Fruit fly (Drosophila melanogaster) whole organism, embryonic: ENCODE measurements around the gene CG15449.

Experiments
- Atf-2 ChIP-seq: fragments of 200-800 bp; sonication (Bioruptor generic); optimal IDR thresholded peaks from 2 replicates; lab custom pipeline; 2016; ENCODE audit warnings: missing biosample characterization, missing genetic modification characterization
- Bdp1 ChIP-seq: fragments of 200-800 bp; sonication (Bioruptor generic); optimal IDR thresholded peaks from 3 replicates; lab custom pipeline; 2016; ENCODE audit warnings: missing biosample characterization, missing genetic modification characterization
- Blimp-1 ChIP-seq: fragments of 200-800 bp; sonication (Bioruptor generic); optimal IDR thresholded peaks from 3 replicates; lab custom pipeline; 2018; ENCODE audit warnings: missing biosample characterization, missing genetic modification characterization, mild to moderate bottlenecking, moderate library complexity, missing genetic modification reagents
- C15 ChIP-seq: fragments of 200-800 bp; sonication (Bioruptor generic); IDR thresholded peaks from 3 replicates; pipeline ENCODE4 v1.3.6; 2022; ENCODE audit warnings: missing biosample characterization, missing genetic modification characterization
- CG10267 ChIP-seq: fragments of 200-800 bp; sonication (Bioruptor generic); optimal IDR thresholded peaks from 2 replicates; lab custom pipeline; 2018; ENCODE audit warnings: missing biosample characterization, mild to moderate bottlenecking, missing genetic modification characterization, moderate library complexity
- CG11085 ChIP-seq: fragments of 200-800 bp; sonication (Bioruptor generic); IDR thresholded peaks from 2 replicates; pipeline ENCODE4 v1.3.6; 2022; ENCODE audit warnings: missing biosample characterization, missing genetic modification characterization
- CG12236 ChIP-seq: fragments of 200-800 bp; sonication (Bioruptor generic); optimal IDR thresholded peaks from 2 replicates; lab custom pipeline; 2016; ENCODE audit warnings: missing biosample characterization, missing genetic modification characterization
- CG14441 ChIP-seq: fragments of 200-800 bp; sonication (Bioruptor generic); IDR thresholded peaks from 2 replicates; pipeline ENCODE4 v1.3.6; 2022; ENCODE audit warnings: missing biosample characterization, missing genetic modification characterization
- CG14965 ChIP-seq: fragments of 200-800 bp; sonication (Bioruptor generic); optimal IDR thresholded peaks from 2 replicates; lab custom pipeline; 2016; ENCODE audit warnings: missing biosample characterization, missing genetic modification characterization, borderline replicate concordance
- CG15514 ChIP-seq: fragments of 200-800 bp; sonication (Bioruptor generic); optimal IDR thresholded peaks from 3 replicates; lab custom pipeline; 2017; ENCODE audit warnings: missing biosample characterization, missing genetic modification characterization, mild to moderate bottlenecking, moderate library complexity, missing genetic modification reagents
- CG18764 ChIP-seq: fragments of 200-800 bp; sonication (Bioruptor generic); optimal IDR thresholded peaks from 3 replicates; lab custom pipeline; 2016; ENCODE audit warnings: missing biosample characterization, missing genetic modification characterization
- CG2199 ChIP-seq: fragments of 200-800 bp; sonication (Bioruptor generic); IDR thresholded peaks from 3 replicates; pipeline ENCODE4 v1.3.6; 2022; ENCODE audit warnings: missing biosample characterization, missing genetic modification characterization
- CG2889 ChIP-seq: fragments of 200-800 bp; sonication (Bioruptor generic); IDR thresholded peaks from 3 replicates; pipeline ENCODE4 v1.3.6; 2022; ENCODE audit warnings: missing biosample characterization, missing genetic modification characterization
- CG33213 ChIP-seq: fragments of 200-800 bp; sonication (Bioruptor generic); optimal IDR thresholded peaks from 3 replicates; lab custom pipeline; 2016; ENCODE audit warnings: missing biosample characterization, missing genetic modification characterization
- CG4360 ChIP-seq: fragments of 200-800 bp; sonication (Bioruptor generic); IDR thresholded peaks from 2 replicates; pipeline ENCODE4 v1.3.6; 2022; ENCODE audit warnings: missing biosample characterization, missing genetic modification characterization
- CG4617 ChIP-seq: fragments of 200-800 bp; sonication (Bioruptor generic); optimal IDR thresholded peaks from 3 replicates; lab custom pipeline; 2016; ENCODE audit warnings: missing biosample characterization, missing genetic modification characterization, borderline replicate concordance
- CG4707 ChIP-seq: fragments of 200-800 bp; sonication (Bioruptor generic); optimal IDR thresholded peaks from 2 replicates; lab custom pipeline; 2018; ENCODE audit warnings: missing biosample characterization, mild to moderate bottlenecking, missing genetic modification characterization, moderate library complexity
- CG7271 ChIP-seq: fragments of 200-800 bp; sonication (Bioruptor generic); optimal IDR thresholded peaks from 2 replicates; lab custom pipeline; 2018; ENCODE audit warnings: missing biosample characterization, mild to moderate bottlenecking, missing genetic modification characterization, moderate library complexity
- CG8290 ChIP-seq, 3 experiments: fragments of 200-800 bp; sonication (Bioruptor generic); optimal IDR thresholded peaks; 2 replicates each; lab custom pipeline; 2016 to 2019; ENCODE audit warnings: missing biosample characterization in 3 of 3, missing genetic modification characterization in 3 of 3, mild to moderate bottlenecking in 2 of 3, moderate library complexity in 1 of 3
- CG9437 ChIP-seq: fragments of 200-800 bp; sonication (Bioruptor generic); optimal IDR thresholded peaks from 2 replicates; lab custom pipeline; 2018; ENCODE audit warnings: missing biosample characterization, mild to moderate bottlenecking, missing genetic modification characterization
- CG9727 ChIP-seq: fragments of 200-800 bp; sonication (Bioruptor generic); optimal IDR thresholded peaks from 3 replicates; lab custom pipeline; 2017; ENCODE audit warnings: missing biosample characterization, mild to moderate bottlenecking, missing genetic modification characterization
- CrebB ChIP-seq: fragments of 200-800 bp; sonication (Bioruptor generic); optimal IDR thresholded peaks from 3 replicates; lab custom pipeline; 2018; ENCODE audit warnings: missing biosample characterization, mild to moderate bottlenecking, missing genetic modification characterization
- Dek ChIP-seq: fragments of 200-800 bp; sonication (Bioruptor generic); optimal IDR thresholded peaks from 3 replicates; lab custom pipeline; 2019; ENCODE audit warnings: missing biosample characterization, mild to moderate bottlenecking, missing genetic modification characterization, moderate library complexity
- Elba2 ChIP-seq: fragments of 200-800 bp; sonication (Bioruptor generic); optimal IDR thresholded peaks from 3 replicates; lab custom pipeline; 2016; ENCODE audit warnings: missing biosample characterization, missing genetic modification characterization
- Ets65A ChIP-seq: fragments of 200-800 bp; sonication (Bioruptor generic); peaks from one replicate; lab custom pipeline; 2016; ENCODE audit warnings: missing biosample characterization, missing genetic modification characterization
- HLH54F ChIP-seq: fragments of 200-800 bp; sonication (Bioruptor generic); optimal IDR thresholded peaks from 3 replicates; lab custom pipeline; 2016; ENCODE audit warnings: missing biosample characterization, missing genetic modification characterization
- MBD-R2 ChIP-seq: fragments of 200-800 bp; sonication (Bioruptor generic); IDR thresholded peaks from 2 replicates; pipeline ENCODE4 v1.3.6; 2022; ENCODE audit warnings: missing biosample characterization, missing genetic modification characterization
- NC2α ChIP-seq: fragments of 200-800 bp; sonication (Bioruptor generic); optimal IDR thresholded peaks from 2 replicates; lab custom pipeline; 2016; ENCODE audit warnings: missing biosample characterization, missing genetic modification characterization
- Neu2 ChIP-seq: fragments of 200-800 bp; sonication (Bioruptor generic); optimal IDR thresholded peaks from 3 replicates; lab custom pipeline; 2016; ENCODE audit warnings: missing biosample characterization, missing genetic modification characterization, borderline replicate concordance
- Rfx ChIP-seq: fragments of 200-800 bp; sonication (Bioruptor generic); IDR thresholded peaks from 2 replicates; pipeline ENCODE4 v1.3.6; 2022; ENCODE audit warnings: missing biosample characterization, missing genetic modification characterization
- Rx ChIP-seq: fragments of 200-800 bp; sonication (Bioruptor generic); IDR thresholded peaks from 2 replicates; pipeline ENCODE4 v1.3.6; 2022; ENCODE audit warnings: missing biosample characterization, missing genetic modification characterization
- Sry-β ChIP-seq: fragments of 200-800 bp; sonication (Bioruptor generic); optimal IDR thresholded peaks from 2 replicates; lab custom pipeline; 2018; ENCODE audit warnings: missing biosample characterization, mild to moderate bottlenecking, missing genetic modification characterization, moderate library complexity
- Taf1 ChIP-seq: fragments of 200-800 bp; sonication (Bioruptor generic); IDR thresholded peaks from 2 replicates; pipeline ENCODE4 v1.3.6; 2022; ENCODE audit warnings: missing biosample characterization, missing genetic modification characterization
- YL-1 ChIP-seq: fragments of 200-800 bp; sonication (Bioruptor generic); optimal IDR thresholded peaks from 3 replicates; lab custom pipeline; 2017; ENCODE audit warnings: missing biosample characterization, mild to moderate bottlenecking, missing genetic modification characterization
- aop ChIP-seq: fragments of 200-800 bp; sonication (Bioruptor generic); IDR thresholded peaks from 2 replicates; pipeline ENCODE4 v1.3.6; 2022; ENCODE audit warnings: missing biosample characterization, missing genetic modification characterization
- bab2 ChIP-seq: fragments of 200-800 bp; sonication (Bioruptor generic); optimal IDR thresholded peaks from 2 replicates; lab custom pipeline; 2016; ENCODE audit warnings: missing biosample characterization, missing genetic modification characterization
- crc ChIP-seq: fragments of 200-800 bp; sonication (Bioruptor generic); optimal IDR thresholded peaks from 2 replicates; lab custom pipeline; 2016; ENCODE audit warnings: missing biosample characterization, missing genetic modification characterization
- eve ChIP-seq, 2 experiments: fragments of >200 bp; optimal IDR thresholded peaks; 2 replicates each; lab custom pipeline; 2017; ENCODE audit warnings: missing biosample characterization in 2 of 2, missing genetic modification characterization in 2 of 2
- ewg ChIP-seq: fragments of 200-800 bp; sonication (Bioruptor generic); optimal IDR thresholded peaks from 3 replicates; lab custom pipeline; 2017; ENCODE audit warnings: mild to moderate bottlenecking, missing biosample characterization, missing genetic modification reagents, missing genetic modification characterization
- grn ChIP-seq: fragments of 200-800 bp; sonication (Bioruptor generic); optimal IDR thresholded peaks from 3 replicates; lab custom pipeline; 2017; ENCODE audit warnings: missing biosample characterization, missing genetic modification characterization
- gsb-n ChIP-seq: fragments of 200-800 bp; sonication (Bioruptor generic); optimal IDR thresholded peaks from 3 replicates; lab custom pipeline; 2018; ENCODE audit warnings: missing biosample characterization, mild to moderate bottlenecking, missing genetic modification characterization
- gt ChIP-seq: fragments of 200-800 bp; sonication (Bioruptor generic); IDR thresholded peaks from 2 replicates; pipeline ENCODE4 v1.3.6; 2022; ENCODE audit warnings: missing biosample characterization, missing genetic modification characterization
- jigr1 ChIP-seq: fragments of 200-800 bp; sonication (Bioruptor generic); IDR thresholded peaks from 3 replicates; pipeline ENCODE4 v1.3.6; 2022; ENCODE audit warnings: missing biosample characterization, missing genetic modification characterization
- kah ChIP-seq: fragments of 200-800 bp; sonication (Bioruptor generic); optimal IDR thresholded peaks from 2 replicates; lab custom pipeline; 2018; ENCODE audit warnings: missing biosample characterization, mild to moderate bottlenecking, missing genetic modification characterization
- maf-S ChIP-seq: fragments of 200-800 bp; sonication (Bioruptor generic); optimal IDR thresholded peaks from 2 replicates; lab custom pipeline; 2016; ENCODE audit warnings: missing biosample characterization, missing genetic modification characterization
- oc ChIP-seq: fragments of 200-800 bp; sonication (Bioruptor generic); optimal IDR thresholded peaks from 2 replicates; lab custom pipeline; 2018; ENCODE audit warnings: missing biosample characterization, mild to moderate bottlenecking, missing genetic modification characterization, moderate library complexity
- p53 ChIP-seq: fragments of 200-800 bp; sonication (Bioruptor generic); optimal IDR thresholded peaks from 2 replicates; lab custom pipeline; 2016; ENCODE audit warnings: missing biosample characterization, missing genetic modification characterization
- ranshi ChIP-seq: fragments of 200-800 bp; sonication (Bioruptor generic); IDR thresholded peaks from 2 replicates; pipeline ENCODE4 v1.3.6; 2022; ENCODE audit warnings: missing biosample characterization, missing genetic modification characterization
- stwl ChIP-seq: fragments of 200-800 bp; sonication (Bioruptor generic); optimal IDR thresholded peaks from 3 replicates; lab custom pipeline; 2018; ENCODE audit warnings: missing biosample characterization, mild to moderate bottlenecking, missing genetic modification characterization, moderate library complexity

The CG15449 gene

dm6 chrX:21053099-21053715 lies 12.8 kb upstream of the CG15449 start (continued):
- TF ChIP-seq MBD-R2 (peak; percentile 62), CG11085 (GFP tag; lab: Robert Waterston, UW) (peak; percentile 77; the same call in 1 of the 2 replicates), Elba2 (GFP tag; lab: Kevin White, UChicago) (no peak), Taf1 (GFP tag; lab: Robert Waterston, UW) (peak; percentile 42; the same call in 1 of the 2 replicates), CG15514 (GFP tag; lab: Kevin White, UChicago) (peak; percentile 89), NC2α (GFP tag; lab: Kevin White, UChicago) (peak; percentile 43), oc (tag; lab: Kevin White, UChicago) (peak; percentile 56), CG4617 (GFP tag; lab: Kevin White, UChicago) (peak; percentile 43), maf-S (GFP tag; lab: Kevin White, UChicago) (peak; percentile 71), Blimp-1 (peak; percentile 20), bab2 (GFP tag; lab: Kevin White, UChicago) (peak; percentile 20), Rx (GFP tag; lab: Robert Waterston, UW) (peak; percentile 38; the same call in 1 of the 2 replicates), CG9727 (peak; percentile 85), CG14441 (GFP tag; lab: Robert Waterston, UW) (peak; percentile 57; the same call in 1 of the 2 replicates), CG18764 (GFP tag; lab: Kevin White, UChicago) (peak; percentile 67), kah (GFP tag; lab: Kevin White, UChicago) (peak; percentile 77), CG14965 (GFP tag; lab: Kevin White, UChicago) (peak; percentile 16), Atf-2 (GFP tag; lab: Kevin White, UChicago) (peak; percentile 42), CG8290 (GFP tag; optimal IDR thresholded peaks at IDR 0.05; lab: Kevin White, UChicago) (peak; percentile 45), CG8290 (tag; optimal IDR thresholded peaks at IDR 0.05; lab: Kevin White, UChicago) (peak; percentile 46 to 94), Ets65A (peak; percentile 96), CG9437 (GFP tag; lab: Kevin White, UChicago) (peak; percentile 48), CG7271 (tag; lab: Kevin White, UChicago) (peak; percentile 87), ranshi (peak; percentile 70), CG12236 (GFP tag; lab: Kevin White, UChicago) (peak; percentile 73), stwl (peak; percentile 39), Rfx (GFP tag; lab: Robert Waterston, UW) (peak; percentile 89), Bdp1 (GFP tag; lab: Kevin White, UChicago) (peak; percentile 51), CG33213 (GFP tag; lab: Kevin White, UChicago) (peak; percentile 71), p53 (GFP tag; lab: Kevin White, UChicago) (peak; percentile 61), gt (no peak), Dek (tag; lab: Kevin White, UChicago) (peak; percentile 35), eve (GFP tag; optimal IDR thresholded peaks at IDR 0.05; lab: Kevin White, UChicago) (no peak), CG4360 (GFP tag; lab: Robert Waterston, UW) (peak; percentile 55; the same call in 1 of the 2 replicates), grn (GFP tag; lab: Kevin White, UChicago) (peak; percentile 17), ewg (GFP tag; lab: Kevin White, UChicago) (peak; percentile 59), HLH54F (GFP tag; lab: Kevin White, UChicago) (peak; percentile 55), CG4707 (GFP tag; lab: Kevin White, UChicago) (peak; percentile 82), aop (GFP tag; lab: Robert Waterston, UW) (peak; percentile 33; the same call in 1 of the 2 replicates), CG10267 (tag; lab: Kevin White, UChicago) (peak; percentile 61), C15 (0 out of 3 replicates have a peak, but pooled peaks have one; percentile 41), jigr1 (GFP tag; lab: Robert Waterston, UW) (no peak), YL-1 (GFP tag; lab: Kevin White, UChicago) (peak; percentile 89), crc (peak; percentile 22), Sry-β (GFP tag; lab: Kevin White, UChicago) (peak; percentile 57), CrebB (peak; percentile 88), CG2199 (GFP tag; lab: Robert Waterston, UW) (no peak), Neu2 (GFP tag; lab: Kevin White, UChicago) (no peak), gsb-n (tag; lab: Kevin White, UChicago) (peak; percentile 59), CG2889 (no peak; the same call in 2 of the 3 replicates)
